Fruit fly (Drosophila melanogaster): ENCODE data around the gene CG7246.

CG7246 gene

DNA sequence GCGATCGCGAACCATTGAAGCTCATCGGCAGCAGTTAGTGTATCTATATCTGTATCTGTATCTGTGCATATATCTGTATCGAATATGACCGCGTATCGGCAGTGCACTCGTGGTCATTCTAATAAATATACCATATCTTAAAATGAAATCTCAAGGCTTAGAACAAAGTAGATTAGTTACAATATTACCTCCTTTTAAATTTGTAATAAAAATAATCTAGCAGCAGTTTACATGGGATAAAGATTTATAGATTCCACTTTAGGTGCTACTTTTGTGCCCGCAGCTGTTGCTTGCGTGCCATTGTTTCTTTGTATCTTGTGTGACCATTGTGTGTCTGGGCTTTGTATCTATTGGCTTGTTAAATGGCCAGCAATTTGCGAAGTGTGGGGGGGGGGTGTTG, 20.8 kb downstream of the CG7246 start (continued):
- TF ChIP-seq tio (GFP tag; optimal IDR thresholded peaks at IDR 0.05) (peak; percentile 36), CG31388 (GFP tag; optimal IDR thresholded peaks at IDR 0.05) (no peak), CG6689 (GFP tag; IDR thresholded peaks at IDR 0.05) (peak; percentile 83), slbo (GFP tag; IDR thresholded peaks at IDR 0.05) (peak; percentile 66), CG18011 (GFP tag; optimal IDR thresholded peaks at IDR 0.05) (no peak), Hr51 (GFP tag; optimal IDR thresholded peaks at IDR 0.05) (peak; percentile 11 to 89), CG10654 (GFP tag; optimal IDR thresholded peaks at IDR 0.05) (peak; percentile 58), CG9727 (GFP tag; optimal IDR thresholded peaks at IDR 0.05) (peak; percentile 49), Optix (GFP tag; IDR thresholded peaks at IDR 0.05) (0 out of 3 replicates have a peak, but pooled peaks have one; percentile 36), CG9215 (GFP tag; IDR thresholded peaks at IDR 0.05) (no peak), Bteb2 (GFP tag; optimal IDR thresholded peaks at IDR 0.05) (peak; percentile 3), Rx (GFP tag; IDR thresholded peaks at IDR 0.05) (no peak), zf30C (GFP tag; optimal IDR thresholded peaks at IDR 0.05) (no peak), CG7357 (GFP tag; IDR thresholded peaks at IDR 0.05) (0 out of 3 replicates have a peak, but pooled peaks have one; percentile 41), dmrt11E (tag; optimal IDR thresholded peaks at IDR 0.05) (peak; percentile 43), nau (GFP tag; optimal IDR thresholded peaks at IDR 0.05) (no peak), gt (GFP tag; IDR thresholded peaks at IDR 0.05) (no peak), Kr (GFP tag; optimal IDR thresholded peaks at IDR 0.05) (no peak), eve (GFP tag; optimal IDR thresholded peaks at IDR 0.05) (no peak), ind (GFP tag; optimal IDR thresholded peaks at IDR 0.05) (peak; percentile 61), nom (GFP tag; optimal IDR thresholded peaks at IDR 0.05) (peak; percentile 58), CG8281 (tag; optimal IDR thresholded peaks at IDR 0.05) (peak; percentile 33), CG34376 (GFP tag; optimal IDR thresholded peaks at IDR 0.05) (no peak), CG6813 (GFP tag; optimal IDR thresholded peaks at IDR 0.05) (peak; percentile 61), inv (GFP tag; IDR thresholded peaks at IDR 0.05; ENCODE audit: partially characterized antibody) (no peak), Drgx (GFP tag; IDR thresholded peaks at IDR 0.05) (peak; percentile 87), ase (GFP tag; IDR thresholded peaks at IDR 0.05) (peak; percentile 72; the same call in 2 of the 3 replicates), en (GFP tag; optimal IDR thresholded peaks at IDR 0.05) (no peak), CG17829 (tag; optimal IDR thresholded peaks at IDR 0.05) (peak; percentile 55), Spps (tag; optimal IDR thresholded peaks at IDR 0.05) (peak; percentile 11), bbx (GFP tag; IDR thresholded peaks at IDR 0.05; ENCODE audit: partially characterized antibody) (no peak), sna (GFP tag; IDR thresholded peaks at IDR 0.05; ENCODE audit: partially characterized antibody) (no peak), cg (GFP tag; optimal IDR thresholded peaks at IDR 0.05) (peak; percentile 31), Side (GFP tag; optimal IDR thresholded peaks at IDR 0.05) (peak; percentile 28), CG18619 (GFP tag; optimal IDR thresholded peaks at IDR 0.05) (peak; percentile 66), odd (GFP tag; optimal IDR thresholded peaks at IDR 0.05) (peak; percentile 69), lbe (GFP tag; optimal IDR thresholded peaks at IDR 0.05) (peak; percentile 14), br (optimal IDR thresholded peaks at IDR 0.05) (no peak), CG4707 (GFP tag; optimal IDR thresholded peaks at IDR 0.05) (peak; percentile 49), h (optimal IDR thresholded peaks at IDR 0.05) (no peak), CG12942 (GFP tag; optimal IDR thresholded peaks at IDR 0.05) (peak; percentile 55), ara (GFP tag; IDR thresholded peaks at IDR 0.05) (peak; percentile 34; the same call in 1 of the 2 replicates), danr (GFP tag; IDR thresholded peaks at IDR 0.05) (0 out of 2 replicates have a peak, but pooled peaks have one; percentile 33), CG10431 (GFP tag; optimal IDR thresholded peaks at IDR 0.05) (no peak), CG31365 (tag; optimal IDR thresholded peaks at IDR 0.05) (peak; percentile 28), gsb (GFP tag; IDR thresholded peaks at IDR 0.05) (peak; percentile 64), CG31441 (GFP tag; IDR thresholded peaks at IDR 0.05) (peak; percentile 84), CG10209 (GFP tag; optimal IDR thresholded peaks at IDR 0.05) (peak; percentile 68), sqz (GFP tag; optimal IDR thresholded peaks at IDR 0.05) (peak; percentile 29), peb (GFP tag; IDR thresholded peaks at IDR 0.05) (peak; percentile 31; the same call in 1 of the 2 replicates), Fer1 (GFP tag; optimal IDR thresholded peaks at IDR 0.05) (no peak)
